Worm (Caenorhabditis elegans): ENCODE data around the gene F08F3.10.

The F08F3.10 gene

ce11 chrV:5419915-5420314 is 6.8 kb downstream of the F08F3.10 start, which contains the start of gene F08F3.6:
Gene F08F3.6 (minus strand): TSS chrV:5420067.
- TF ChIP-seq Y75B8A.6 (GFP tag; IDR thresholded peaks at IDR 0.05) (no peak), nhr-111 (GFP tag; optimal IDR thresholded peaks at IDR 0.05) (no peak), lin-29 (GFP tag; IDR thresholded peaks at IDR 0.05) (no peak), mdl-1 (tag; optimal IDR thresholded peaks at IDR 0.05) (no peak), ceh-32 (tag; optimal IDR thresholded peaks at IDR 0.05; ENCODE audit: poor library complexity) (no peak)

- TF ChIP-seq sdz-12 (GFP tag; optimal IDR thresholded peaks at IDR 0.05) (no peak), unc-62 (GFP tag; optimal IDR thresholded peaks at IDR 0.05 in 1 of 2) (peak in 1 of 2 experiments; percentile 96), unc-62 (tag; optimal IDR thresholded peaks at IDR 0.05) (no peak), zip-2 (tag; optimal IDR thresholded peaks at IDR 0.05) (peak; percentile 66)
Observed at ce11 chrV:5423120-5423519, 10.0 kb downstream of the F08F3.10 start, which contains the start of gene cyp-14A5. Gene cyp-14A5 (minus strand): TSS chrV:5423282.

DNA sequence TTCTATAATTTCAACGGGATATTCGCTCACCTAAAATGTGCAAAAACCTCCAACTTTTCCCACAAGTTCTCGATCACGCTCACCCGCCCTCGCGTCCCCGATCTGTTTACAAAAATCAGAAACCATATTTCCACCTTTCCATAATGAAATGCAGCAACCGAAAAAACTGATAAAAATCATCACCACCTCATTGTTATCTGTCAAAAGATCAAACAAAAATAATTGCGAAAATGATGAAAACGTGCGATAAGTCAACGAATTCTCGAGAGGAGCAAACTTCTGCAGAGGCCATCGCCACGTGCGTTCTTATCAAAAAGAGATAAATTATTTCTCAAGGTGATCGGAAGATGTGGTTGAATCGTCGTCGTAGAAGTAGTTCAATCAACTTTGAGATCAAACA is 11.9 kb downstream of the F08F3.10 start:
- TF ChIP-seq mxl-3 (GFP tag; optimal IDR thresholded peaks at IDR 0.05) (peak; percentile 96), pqm-1 (tag; optimal IDR thresholded peaks at IDR 0.05) (peak; percentile 67), aha-1 (tag) (peak; percentile 53), gei-8 (GFP tag; optimal IDR thresholded peaks at IDR 0.05) (no peak), rbr-2 (tag; optimal IDR thresholded peaks at IDR 0.05) (no peak), aly-2 (tag; optimal IDR thresholded peaks at IDR 0.05) (no peak), daf-16 (GFP tag; optimal IDR thresholded peaks at IDR 0.05) (no peak), daf-16 (tag; optimal IDR thresholded peaks at IDR 0.05) (peak; percentile 80), dve-1 (tag; optimal IDR thresholded peaks at IDR 0.05; ENCODE audit: insufficient read depth) (peak; percentile 81), nhr-28 (tag; optimal IDR thresholded peaks at IDR 0.05) (peak; percentile 88), nhr-77 (tag; optimal IDR thresholded peaks at IDR 0.05) (peak; percentile 32), php-3 (GFP tag; IDR thresholded peaks at IDR 0.05) (0 out of 2 replicates have a peak, but pooled peaks have one; percentile 16), mdl-1 (tag; optimal IDR thresholded peaks at IDR 0.05) (peak; percentile 54 to 97), F37D6.2 (tag; optimal IDR thresholded peaks at IDR 0.05) (no peak), nhr-10 (tag; optimal IDR thresholded peaks at IDR 0.05) (peak; percentile 34), cey-2 (tag; optimal IDR thresholded peaks at IDR 0.05; ENCODE audit: borderline replicate concordance, insufficient read depth) (no peak), unc-62 (GFP tag; optimal IDR thresholded peaks at IDR 0.05 in 1 of 2) (peak in 1 of 2 experiments; percentile 32), unc-62 (tag; optimal IDR thresholded peaks at IDR 0.05) (no peak), T26A8.4 (GFP tag; IDR thresholded peaks at IDR 0.05) (no peak), ceh-20 (GFP tag; IDR thresholded peaks at IDR 0.05) (peak; percentile 79), dmd-6 (GFP tag; IDR thresholded peaks at IDR 0.05) (peak; percentile 95), nhr-25 (tag; optimal IDR thresholded peaks at IDR 0.05; ENCODE audit: borderline replicate concordance, insufficient read depth) (peak; percentile 80), hlh-11 (tag; optimal IDR thresholded peaks at IDR 0.05) (peak; percentile 77), hlh-30 (tag; optimal IDR thresholded peaks at IDR 0.05; ENCODE audit: insufficient read depth) (peak; percentile 75), tra-1 (GFP tag; IDR thresholded peaks at IDR 0.05) (peak; percentile 85), nhr-48 (tag; optimal IDR thresholded peaks at IDR 0.05) (peak; percentile 39)

- TF ChIP-seq unc-62 (GFP tag; optimal IDR thresholded peaks at IDR 0.05 in 1 of 2) (peak in 1 of 2 experiments; percentile 32), unc-62 (tag; optimal IDR thresholded peaks at IDR 0.05) (no peak), nhr-11 (tag; optimal IDR thresholded peaks at IDR 0.05) (no peak), sdz-12 (GFP tag; optimal IDR thresholded peaks at IDR 0.05) (no peak)
Observed at ce11 chrV:5426337-5426736, 13.2 kb downstream of the F08F3.10 start.

DNA sequence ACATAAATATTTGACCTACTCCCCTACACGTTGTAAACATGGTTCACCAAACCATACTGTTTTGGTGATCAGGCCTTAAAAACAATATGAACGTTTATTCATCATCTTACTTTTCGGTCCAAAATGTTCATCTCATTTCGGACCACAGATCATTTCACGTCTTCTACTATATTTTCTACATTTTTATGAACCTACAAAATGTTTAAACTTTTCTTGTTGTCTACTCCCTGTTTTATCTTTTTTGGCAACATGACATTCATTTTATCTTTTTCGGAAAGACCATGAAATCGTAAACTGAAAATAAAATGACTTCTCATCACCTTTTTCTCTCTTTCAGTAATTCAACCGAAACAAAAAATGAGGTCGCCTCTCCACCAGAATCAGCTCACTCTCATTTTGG is 14.7 kb downstream of the F08F3.10 start, which contains the start of gene rhr-1:
TSS of gene rhr-1 (plus strand) at position 301 of the 400 bp plus-strand sequence.
- TF ChIP-seq nhr-28 (tag; optimal IDR thresholded peaks at IDR 0.05) (peak; percentile 19), daf-16 (GFP tag; optimal IDR thresholded peaks at IDR 0.05) (no peak), daf-16 (tag; optimal IDR thresholded peaks at IDR 0.05) (peak; percentile 50), dmd-6 (GFP tag; IDR thresholded peaks at IDR 0.05) (peak; percentile 18; the same call in 1 of the 2 replicates), lir-3 (tag; optimal IDR thresholded peaks at IDR 0.05) (no peak)

Data from whole organism, L4 larva.